Fruit fly (Drosophila melanogaster) ovary, adult (tissue): ENCODE results near the gene Cad96Cb.

Experiments used
- CG17801 ChIP-seq: fragments of 200-800 bp; optimal IDR thresholded peaks from 2 replicates; lab custom pipeline; 2019; ENCODE audit warnings: missing biosample characterization, mild to moderate bottlenecking, missing genetic modification characterization, moderate library complexity; ENCODE audit not compliant: partially characterized antibody

Gene Cad96Cb

DNA sequence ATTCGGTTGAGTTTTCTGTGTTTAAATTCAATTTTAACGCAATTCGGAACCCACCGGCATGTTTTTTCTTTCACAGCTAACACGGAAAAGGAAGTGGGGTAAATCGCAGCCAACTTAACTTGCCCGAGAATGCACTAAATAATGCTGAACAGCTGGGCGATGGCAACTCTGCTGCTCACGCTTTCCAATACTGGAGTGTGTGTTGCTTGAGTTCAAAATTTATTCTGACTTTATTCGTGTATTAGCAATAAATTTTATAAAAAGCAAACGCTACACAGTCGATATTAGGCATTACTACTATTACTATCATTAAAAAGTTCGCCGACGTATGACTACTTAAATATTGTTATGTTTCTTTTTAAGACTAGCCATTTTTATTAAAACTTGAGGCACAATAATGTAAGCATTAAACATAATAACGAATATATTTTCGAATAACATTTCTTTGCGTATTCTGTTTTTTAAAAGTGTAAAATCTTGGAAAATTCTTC is 15.3 kb upstream of the Cad96Cb start, which contains the start of the genes RpS27 and Nup37:
TSS of gene RpS27 (minus strand) at position 136 of the 491 bp plus-strand sequence.
TSS of gene Nup37 (plus strand) at position 280 of the 491 bp plus-strand sequence.
- peak; percentile 89 for TF ChIP-seq CG17801 (GFP tag; lab: Kevin White, UChicago)

DNA sequence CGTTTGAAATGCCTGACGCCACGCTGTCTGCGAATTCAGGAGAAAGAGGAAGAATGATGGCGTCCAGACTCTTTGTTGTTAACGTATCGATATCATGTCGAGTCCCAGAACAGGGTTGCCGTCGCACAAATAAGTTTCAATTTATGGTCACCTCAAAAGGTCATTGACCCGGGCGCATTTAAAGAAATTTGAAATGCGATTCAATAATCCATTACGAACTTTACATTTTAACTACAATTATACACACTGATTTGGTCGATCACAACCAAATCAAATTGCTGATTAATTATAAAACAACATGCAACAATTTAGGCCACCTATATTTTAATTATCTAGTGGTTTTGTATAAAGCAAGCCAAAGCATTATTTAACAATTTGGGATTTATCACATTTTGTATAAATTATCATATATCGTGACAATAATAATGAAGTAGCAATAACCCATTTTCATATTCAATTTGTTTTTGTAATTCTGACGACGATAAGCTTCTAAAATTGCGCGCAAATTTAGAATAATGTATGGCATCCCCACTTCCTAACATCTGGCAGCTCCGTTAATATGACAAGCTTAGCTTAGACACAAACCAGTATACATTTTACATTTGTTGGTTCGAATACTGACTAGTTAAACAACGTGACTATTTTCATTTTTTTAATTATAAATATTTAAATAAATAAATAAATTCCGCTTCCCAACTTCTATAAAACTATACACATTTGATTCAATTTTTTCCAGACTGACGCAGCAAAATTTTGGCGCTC is 13.1 kb upstream of the Cad96Cb start, which contains the start of gene bam:
TSS of gene bam (minus strand) at position 58 of the 762 bp plus-strand sequence.
- TF ChIP-seq CG17801 (GFP tag; lab: Kevin White, UChicago): no peak

DNA sequence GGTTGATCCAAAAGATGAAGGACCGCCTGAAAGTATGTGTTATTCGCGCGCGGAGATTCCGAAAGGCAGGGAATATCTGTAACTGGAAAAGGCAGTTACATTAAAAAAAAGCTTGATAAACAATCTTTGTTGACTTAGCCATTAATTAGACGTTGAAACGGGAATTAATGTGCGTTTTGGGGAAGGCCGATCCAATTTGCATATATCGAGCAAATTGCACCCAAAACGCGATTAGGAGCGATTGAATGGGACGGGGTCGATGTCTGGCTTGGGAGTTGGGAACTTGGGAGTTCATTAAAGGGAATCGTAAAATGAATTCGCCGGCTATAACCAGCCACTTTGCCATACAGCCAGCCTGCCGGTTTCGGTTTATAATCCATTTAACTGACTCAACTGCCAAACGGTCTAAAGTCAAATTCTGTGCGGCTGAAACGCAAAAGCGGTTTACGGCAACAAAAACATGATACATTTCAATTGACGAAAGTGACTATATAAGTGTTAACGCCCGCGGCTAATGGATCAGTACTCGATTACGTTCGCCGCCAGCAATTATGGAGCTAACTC is 9.5 kb upstream of the Cad96Cb start, which contains the start of gene CG11854:
TSS of gene CG11854 (plus strand) at position 514 of the 564 bp plus-strand sequence.
- TF ChIP-seq CG17801 (GFP tag; lab: Kevin White, UChicago): no peak

- no peak for TF ChIP-seq CG17801 (GFP tag; lab: Kevin White, UChicago)
Observed at dm6 chr3R:25239880-25240279, 7.8 kb upstream of the Cad96Cb start, which contains the start of gene to. Gene to (plus strand): TSS chr3R:25240180.

dm6 chr3R:25238771-25239700 is 6.9 kb upstream of the Cad96Cb start:
- no peak for TF ChIP-seq CG17801 (GFP tag; lab: Kevin White, UChicago)

dm6 chr3R:25237314-25237713 is 5.2 kb upstream of the Cad96Cb start, which contains the start of gene Jhbp7:
Gene Jhbp7 (plus strand): TSS chr3R:25237614.
- TF ChIP-seq CG17801 (GFP tag; lab: Kevin White, UChicago): no peak

- no peak for TF ChIP-seq CG17801 (GFP tag; lab: Kevin White, UChicago)
Observed at dm6 chr3R:25236121-25236520, 4.0 kb upstream of the Cad96Cb start.

DNA sequence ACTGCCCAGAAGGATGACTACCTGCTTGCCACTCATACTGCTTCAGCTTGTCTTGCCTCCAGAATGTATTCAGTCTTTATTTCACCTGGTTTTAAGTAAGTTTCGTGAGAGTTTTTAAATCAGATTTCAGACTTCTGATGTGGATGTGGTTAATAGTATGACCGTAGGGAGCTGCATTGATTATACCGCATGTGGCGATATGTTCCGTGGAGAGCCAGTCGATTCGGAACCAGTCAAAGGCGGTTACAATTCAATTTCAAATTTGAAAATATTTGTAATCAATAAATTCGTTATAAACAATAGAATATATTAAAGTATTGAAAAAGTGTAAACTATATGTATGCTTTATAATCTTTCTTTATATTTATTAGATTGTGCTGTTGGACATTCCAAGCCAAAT is 3.2 kb upstream of the Cad96Cb start, which contains the start of gene Sil1:
TSS of gene Sil1 (minus strand) at position 168 of the 400 bp plus-strand sequence.
- peak; percentile 29 for TF ChIP-seq CG17801 (GFP tag; lab: Kevin White, UChicago)

- no peak for TF ChIP-seq CG17801 (GFP tag; lab: Kevin White, UChicago)
Observed at dm6 chr3R:25225483-25225882, 6.6 kb downstream of the Cad96Cb start.

dm6 chr3R:25221203-25221807 is 10.8 kb downstream of the Cad96Cb start, which contains the start of gene Alg9:
Gene Alg9 (plus strand): TSS chr3R:25221589.
- peak; percentile 0 for TF ChIP-seq CG17801 (GFP tag; lab: Kevin White, UChicago)

- TF ChIP-seq CG17801 (GFP tag; lab: Kevin White, UChicago): no peak
Observed at dm6 chr3R:25219018-25219417, 13.1 kb downstream of the Cad96Cb start, which contains the start of gene CG31103. Gene CG31103 (plus strand): TSS chr3R:25219318.

DNA sequence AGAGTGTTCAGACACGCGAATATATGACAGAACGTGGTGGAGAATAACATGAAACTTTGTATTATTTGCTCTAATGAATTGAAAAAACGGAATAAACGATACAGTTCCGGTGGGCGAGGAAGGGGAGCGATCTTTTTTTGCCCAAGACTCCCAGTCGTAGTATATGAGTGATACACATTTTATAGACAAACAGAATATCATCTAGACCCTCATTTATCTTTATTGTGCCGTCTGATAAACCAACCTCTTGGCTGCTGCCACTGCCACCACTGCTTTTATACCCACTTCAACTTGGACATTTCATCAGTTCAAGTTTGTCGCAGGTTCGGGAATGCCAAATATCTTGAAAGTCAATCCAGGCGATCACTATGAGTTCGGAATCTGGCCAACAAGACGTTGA is 16.1 kb downstream of the Cad96Cb start, which contains the start of gene CG31106:
TSS of gene CG31106 (plus strand) at position 301 of the 400 bp plus-strand sequence.
- TF ChIP-seq CG17801 (GFP tag; lab: Kevin White, UChicago): no peak

DNA sequence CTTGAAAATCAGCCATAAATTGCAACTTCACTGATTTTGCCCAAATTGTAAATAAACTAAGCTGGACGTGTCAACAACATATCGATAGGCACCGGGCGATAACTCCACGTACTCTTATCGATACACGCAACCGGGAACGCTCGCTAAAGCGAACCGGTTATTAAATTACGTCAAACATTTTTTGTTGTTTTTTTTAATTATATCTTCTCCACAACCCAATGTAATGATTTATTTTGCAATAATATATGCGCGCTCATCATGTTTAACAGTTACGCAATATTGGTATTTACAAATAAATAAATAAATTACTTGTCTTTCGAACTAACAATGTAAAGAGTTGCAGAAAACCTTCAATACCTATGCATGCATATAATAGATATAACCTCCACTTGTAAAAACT is 17.0 kb downstream of the Cad96Cb start, which contains the start of gene Saysd1:
TSS of gene Saysd1 (minus strand) at position 66 of the 400 bp plus-strand sequence.
- TF ChIP-seq CG17801 (GFP tag; lab: Kevin White, UChicago): peak; percentile 41
